Fruit fly (Drosophila melanogaster) whole organism, embryonic: ENCODE measurements around the gene CG43850.

Experiments
- CG10462 ChIP-seq: fragments of 200-800 bp; sonication (Bioruptor generic); optimal IDR thresholded peaks from 2 replicates; lab custom pipeline; 2016; ENCODE audit warnings: missing biosample characterization, missing genetic modification characterization
- CG12299 ChIP-seq: fragments of 200-800 bp; sonication (Bioruptor generic); optimal IDR thresholded peaks from 2 replicates; lab custom pipeline; 2018; ENCODE audit warnings: missing biosample characterization, mild to moderate bottlenecking, missing genetic modification characterization
- CG13296 ChIP-seq: fragments of 200-800 bp; sonication (Bioruptor generic); optimal IDR thresholded peaks from 3 replicates; lab custom pipeline; 2018; ENCODE audit warnings: missing biosample characterization, mild to moderate bottlenecking, missing genetic modification characterization
- CG13894 ChIP-seq: fragments of 200-800 bp; sonication (Bioruptor generic); optimal IDR thresholded peaks from 3 replicates; lab custom pipeline; 2018; ENCODE audit warnings: missing biosample characterization, mild to moderate bottlenecking, missing genetic modification characterization, moderate library complexity
- CG14710 ChIP-seq: fragments of 200-800 bp; sonication (Bioruptor generic); optimal IDR thresholded peaks from 3 replicates; lab custom pipeline; 2019; ENCODE audit warnings: missing biosample characterization, mild to moderate bottlenecking, missing genetic modification characterization, moderate library complexity
- CG15269 ChIP-seq: fragments of 200-800 bp; sonication (Bioruptor generic); optimal IDR thresholded peaks from 2 replicates; lab custom pipeline; 2018; ENCODE audit warnings: missing biosample characterization, mild to moderate bottlenecking, missing genetic modification characterization, moderate library complexity
- CG15601 ChIP-seq: fragments of 200-800 bp; sonication (Bioruptor generic); optimal IDR thresholded peaks from 3 replicates; lab custom pipeline; 2019; ENCODE audit warnings: missing biosample characterization, mild to moderate bottlenecking, missing genetic modification characterization, moderate library complexity
- CG17328 ChIP-seq: fragments of 200-800 bp; sonication (Bioruptor generic); IDR thresholded peaks from 2 replicates; pipeline ENCODE4 v1.3.6; 2022; ENCODE audit warnings: missing biosample characterization, missing genetic modification characterization
- CG17612 ChIP-seq: fragments of 200-800 bp; sonication (Bioruptor generic); IDR thresholded peaks from 2 replicates; pipeline ENCODE4 v1.3.6; 2022; ENCODE audit warnings: missing biosample characterization, missing genetic modification characterization
- CG17802 ChIP-seq: fragments of 200-800 bp; sonication (Bioruptor generic); optimal IDR thresholded peaks from 2 replicates; lab custom pipeline; 2018; ENCODE audit warnings: missing biosample characterization, mild to moderate bottlenecking, missing genetic modification characterization, moderate library complexity
- CG1832 ChIP-seq: fragments of 200-800 bp; sonication (Bioruptor generic); optimal IDR thresholded peaks from 2 replicates; lab custom pipeline; 2017; ENCODE audit warnings: missing biosample characterization, mild to moderate bottlenecking, missing genetic modification characterization, inconsistent platforms
- CG2875 ChIP-seq: fragments of 200-800 bp; sonication (Bioruptor generic); optimal IDR thresholded peaks from 2 replicates; lab custom pipeline; 2017; ENCODE audit warnings: missing biosample characterization, mild to moderate bottlenecking, missing genetic modification characterization, missing genetic modification reagents
- CG30403 ChIP-seq: fragments of 200-800 bp; sonication (Bioruptor generic); optimal IDR thresholded peaks from 3 replicates; lab custom pipeline; 2016; ENCODE audit warnings: missing biosample characterization, missing genetic modification characterization
- CG3281 ChIP-seq: fragments of 200-800 bp; sonication (Bioruptor generic); optimal IDR thresholded peaks from 3 replicates; lab custom pipeline; 2017; ENCODE audit warnings: missing biosample characterization, mild to moderate bottlenecking, missing genetic modification characterization
- CG43689 ChIP-seq: fragments of 200-800 bp; sonication (Bioruptor generic); IDR thresholded peaks from 2 replicates; pipeline ENCODE4 v1.3.6; 2022; ENCODE audit warnings: missing biosample characterization, missing genetic modification characterization
- CG6175 ChIP-seq: fragments of 200-800 bp; sonication (Bioruptor generic); IDR thresholded peaks from 3 replicates; pipeline ENCODE4 v1.3.6; 2022; ENCODE audit warnings: missing biosample characterization, missing genetic modification characterization
- CG6654 ChIP-seq: fragments of 200-800 bp; sonication (Bioruptor generic); optimal IDR thresholded peaks from 2 replicates; lab custom pipeline; 2017; ENCODE audit warnings: missing biosample characterization, mild to moderate bottlenecking, missing genetic modification characterization
- CG7556 ChIP-seq: fragments of 200-800 bp; sonication (Bioruptor generic); optimal IDR thresholded peaks from 2 replicates; lab custom pipeline; 2017; ENCODE audit warnings: missing biosample characterization, mild to moderate bottlenecking, missing genetic modification characterization
- CG8478 ChIP-seq: fragments of >200 bp; optimal IDR thresholded peaks from 2 replicates; lab custom pipeline; 2018
- CG8924 ChIP-seq: fragments of 200-800 bp; optimal IDR thresholded peaks from 3 replicates; lab custom pipeline; 2019; ENCODE audit warnings: missing biosample characterization, mild to moderate bottlenecking, missing genetic modification characterization, moderate library complexity
- CG9876 ChIP-seq: fragments of 200-800 bp; sonication (Bioruptor generic); optimal IDR thresholded peaks from 2 replicates; lab custom pipeline; 2016; ENCODE audit warnings: missing biosample characterization, missing genetic modification characterization
- Dip3 ChIP-seq: fragments of 200-800 bp; sonication (Bioruptor generic); optimal IDR thresholded peaks from 3 replicates; lab custom pipeline; 2016; ENCODE audit warnings: missing biosample characterization, missing genetic modification characterization
- E2f1 ChIP-seq: fragments of 200-800 bp; sonication (Bioruptor generic); IDR thresholded peaks from 2 replicates; pipeline ENCODE4 v1.3.6; 2022; ENCODE audit warnings: missing biosample characterization, missing genetic modification characterization
- ERR ChIP-seq: fragments of 200-800 bp; sonication (Bioruptor generic); optimal IDR thresholded peaks from 2 replicates; lab custom pipeline; 2016; ENCODE audit warnings: missing biosample characterization, missing genetic modification characterization
- MBD-R2 ChIP-seq: fragments of 200-800 bp; sonication (Bioruptor generic); IDR thresholded peaks from 2 replicates; pipeline ENCODE4 v1.3.6; 2022; ENCODE audit warnings: missing biosample characterization, missing genetic modification characterization
- Nf-YC ChIP-seq: fragments of 200-800 bp; optimal IDR thresholded peaks from 3 replicates; lab custom pipeline; 2019; ENCODE audit warnings: missing biosample characterization, mild to moderate bottlenecking, missing genetic modification characterization, moderate library complexity
- Oaz ChIP-seq: fragments of 200-800 bp; sonication (Bioruptor generic); IDR thresholded peaks from 2 replicates; pipeline ENCODE4 v1.3.6; 2022; ENCODE audit warnings: missing biosample characterization, missing genetic modification characterization
- Sin3A ChIP-seq: fragments of >200 bp; optimal IDR thresholded peaks from 2 replicates; lab custom pipeline; 2018
- Sry-β ChIP-seq: fragments of 200-800 bp; sonication (Bioruptor generic); optimal IDR thresholded peaks from 2 replicates; lab custom pipeline; 2018; ENCODE audit warnings: missing biosample characterization, mild to moderate bottlenecking, missing genetic modification characterization, moderate library complexity
- Stat92E ChIP-seq, 3 experiments: fragments of >200 bp in 2 of 3; fragments of 200-800 bp in 1 of 3; sonication (Bioruptor generic) in 1 of 3; optimal IDR thresholded peaks; 2 replicates each; lab custom pipeline; 2017 to 2019; ENCODE audit warnings: missing biosample characterization in 3 of 3, missing genetic modification characterization in 3 of 3, mild to moderate bottlenecking in 1 of 3, moderate library complexity in 1 of 3
- Taf1 ChIP-seq: fragments of 200-800 bp; sonication (Bioruptor generic); IDR thresholded peaks from 2 replicates; pipeline ENCODE4 v1.3.6; 2022; ENCODE audit warnings: missing biosample characterization, missing genetic modification characterization
- bowl ChIP-seq: fragments of 200-800 bp; sonication (Bioruptor generic); IDR thresholded peaks from 2 replicates; pipeline ENCODE4 v1.3.6; 2022; ENCODE audit warnings: missing biosample characterization, missing genetic modification characterization
- cato ChIP-seq: fragments of 200-800 bp; sonication (Bioruptor generic); optimal IDR thresholded peaks from 2 replicates; lab custom pipeline; 2016; ENCODE audit warnings: missing biosample characterization, missing genetic modification characterization, borderline replicate concordance
- crp ChIP-seq, 2 experiments: fragments of 200-800 bp; sonication (Bioruptor generic); optimal IDR thresholded peaks; 2 replicates in 1 of 2; 3 replicates in 1 of 2; lab custom pipeline; 2017; ENCODE audit warnings: missing biosample characterization in 2 of 2, missing genetic modification characterization in 2 of 2, mild to moderate bottlenecking in 1 of 2, moderate library complexity in 1 of 2
- dimm ChIP-seq: fragments of 200-800 bp; sonication (Bioruptor generic); IDR thresholded peaks from 2 replicates; pipeline ENCODE4 v1.3.6; 2022; ENCODE audit warnings: missing biosample characterization, missing genetic modification characterization
- ems ChIP-seq: fragments of 200-800 bp; sonication (Bioruptor generic); optimal IDR thresholded peaks from 3 replicates; lab custom pipeline; 2016; ENCODE audit warnings: missing biosample characterization, missing genetic modification characterization
- fu2 ChIP-seq: fragments of 200-800 bp; sonication (Bioruptor generic); optimal IDR thresholded peaks from 2 replicates; lab custom pipeline; 2016; ENCODE audit warnings: missing biosample characterization, missing genetic modification characterization
- gsb ChIP-seq: fragments of 200-800 bp; sonication (Bioruptor generic); IDR thresholded peaks from 2 replicates; pipeline ENCODE4 v1.3.6; 2022; ENCODE audit warnings: missing biosample characterization, missing genetic modification characterization
- ind ChIP-seq: fragments of 200-800 bp; sonication (Bioruptor generic); optimal IDR thresholded peaks from 3 replicates; lab custom pipeline; 2016; ENCODE audit warnings: missing biosample characterization, missing genetic modification characterization
- lbe ChIP-seq: fragments of 200-800 bp; sonication (Bioruptor generic); optimal IDR thresholded peaks from 2 replicates; lab custom pipeline; 2016; ENCODE audit warnings: missing biosample characterization, mild to moderate bottlenecking, missing genetic modification characterization
- nerfin-2 ChIP-seq: fragments of 200-800 bp; sonication (Bioruptor generic); IDR thresholded peaks from 2 replicates; pipeline ENCODE4 v1.3.6; 2022; ENCODE audit warnings: missing biosample characterization, missing genetic modification characterization; ENCODE audit not compliant: partially characterized antibody
- nmo ChIP-seq: fragments of 200-800 bp; sonication (Bioruptor generic); optimal IDR thresholded peaks from 2 replicates; lab custom pipeline; 2018; ENCODE audit warnings: missing biosample characterization, mild to moderate bottlenecking, missing genetic modification characterization, moderate library complexity
- org-1 ChIP-seq: fragments of 200-800 bp; sonication (Bioruptor generic); optimal IDR thresholded peaks from 2 replicates; lab custom pipeline; 2017; ENCODE audit warnings: missing biosample characterization, missing genetic modification characterization
- otp ChIP-seq: fragments of 200-800 bp; sonication (Bioruptor generic); IDR thresholded peaks from 3 replicates; pipeline ENCODE4, ENCODE4 v1.3.6; 2022; ENCODE audit warnings: missing biosample characterization, missing genetic modification characterization
- pfk ChIP-seq: fragments of 200-800 bp; sonication (Bioruptor generic); optimal IDR thresholded peaks from 2 replicates; lab custom pipeline; 2018; ENCODE audit warnings: missing biosample characterization, mild to moderate bottlenecking, missing genetic modification characterization, moderate library complexity
- pzg ChIP-seq: fragments of 200-800 bp; sonication (Bioruptor generic); optimal IDR thresholded peaks from 3 replicates; lab custom pipeline; 2018; ENCODE audit warnings: missing biosample characterization, mild to moderate bottlenecking, missing genetic modification characterization, moderate library complexity
- sens-2 ChIP-seq: fragments of 200-800 bp; sonication (Bioruptor generic); IDR thresholded peaks from 2 replicates; pipeline ENCODE4 v1.3.6; 2022; ENCODE audit warnings: missing biosample characterization, missing genetic modification characterization
- sr ChIP-seq: fragments of 200-800 bp; sonication (Bioruptor generic); IDR thresholded peaks from 3 replicates; pipeline ENCODE4 v1.3.6; 2022; ENCODE audit warnings: missing biosample characterization, missing genetic modification characterization
- trh ChIP-seq: fragments of 200-800 bp; sonication (Bioruptor generic); optimal IDR thresholded peaks from 2 replicates; lab custom pipeline; 2016; ENCODE audit warnings: missing biosample characterization, missing genetic modification characterization

CG43850 gene

DNA sequence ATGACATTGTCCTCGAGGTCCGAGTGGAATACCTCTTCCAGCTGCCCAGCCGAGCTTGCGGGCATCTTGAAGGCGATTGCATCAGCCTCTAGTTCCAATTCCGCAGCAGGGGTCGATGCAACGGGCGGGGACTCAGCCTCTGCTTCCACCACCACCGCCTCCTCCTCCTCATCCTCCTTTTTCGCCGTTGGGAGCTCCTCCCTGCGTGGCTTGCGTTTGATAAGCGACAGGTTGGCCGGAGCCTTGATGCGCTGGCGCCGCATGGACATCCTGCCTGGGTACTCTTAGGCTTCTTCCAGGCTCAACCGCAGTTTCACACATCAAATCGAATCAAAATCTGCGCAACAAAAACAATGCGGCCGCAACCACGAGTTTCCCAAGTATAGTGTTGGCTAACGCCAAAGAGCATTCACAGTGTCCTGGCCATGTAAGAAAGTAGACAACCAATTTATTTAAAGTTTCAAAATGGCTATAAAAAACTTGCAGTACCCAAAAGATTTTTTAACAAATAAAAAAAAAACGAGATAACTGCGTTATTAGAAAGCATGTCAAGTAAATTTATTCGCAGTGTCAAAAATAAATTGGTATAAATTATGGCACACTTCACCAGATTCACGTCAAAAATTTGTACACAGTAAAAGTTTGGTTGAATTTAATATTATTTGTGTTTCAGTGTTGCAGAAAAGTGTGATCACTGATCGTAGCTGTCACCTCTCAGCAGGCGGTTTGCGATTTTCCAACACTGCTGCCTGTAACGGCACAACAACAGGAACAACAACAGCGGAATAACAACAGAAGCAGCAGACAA, 41.6 kb upstream of the CG43850 start, which contains the start of the genes Bdp1 and CG6565 (continued):
- TF ChIP-seq Taf1 (GFP tag; lab: Robert Waterston, UW) = peak; percentile 90
- peak; percentile 98 for TF ChIP-seq ems
- TF ChIP-seq dimm (GFP tag; lab: Robert Waterston, UW) = peak; percentile 82
- TF ChIP-seq CG43689 (GFP tag; lab: Robert Waterston, UW) = peak; percentile 79
- TF ChIP-seq CG30403 = peak; percentile 99
- TF ChIP-seq nmo = peak; percentile 99
- peak; percentile 84 for TF ChIP-seq Nf-YC
- peak; percentile 82 for TF ChIP-seq sens-2
- TF ChIP-seq CG17612 (GFP tag; lab: Robert Waterston, UW) = peak; percentile 88
- peak; percentile 68; the same call in 1 of the 2 replicates for TF ChIP-seq bowl (GFP tag; lab: Robert Waterston, UW)
- peak; percentile 95 for TF ChIP-seq CG8924 (tag; lab: Kevin White, UChicago)
- TF ChIP-seq CG17802 (tag; lab: Kevin White, UChicago) = peak; percentile 87
- peak; percentile 86 for TF ChIP-seq Oaz
- TF ChIP-seq E2f1 = peak; percentile 94
- TF ChIP-seq Stat92E (GFP tag; optimal IDR thresholded peaks at IDR 0.05; lab: Kevin White, UChicago) = peak in 1 of 3 experiments; percentile 55
- TF ChIP-seq ERR (GFP tag; lab: Kevin White, UChicago) = peak; percentile 95
- TF ChIP-seq CG15601 (tag; lab: Kevin White, UChicago) = peak; percentile 93
- peak; percentile 93 for TF ChIP-seq CG2875 (GFP tag; lab: Kevin White, UChicago)
- no peak for TF ChIP-seq nerfin-2 (GFP tag; lab: Robert Waterston, UW)
- TF ChIP-seq Sry-β (GFP tag; lab: Kevin White, UChicago) = peak; percentile 88
- TF ChIP-seq CG14710 (tag; lab: Kevin White, UChicago) = peak; percentile 98
- TF ChIP-seq pfk = peak; percentile 44
- peak; percentile 99 for TF ChIP-seq fu2 (GFP tag; lab: Kevin White, UChicago)
- peak; percentile 96 for TF ChIP-seq CG15269
- TF ChIP-seq CG6175 (GFP tag; lab: Robert Waterston, UW) = peak; percentile 91
- TF ChIP-seq CG7556 (GFP tag; lab: Kevin White, UChicago) = peak; percentile 98
- peak; percentile 67; the same call in 1 of the 3 replicates for TF ChIP-seq sr (GFP tag; lab: Robert Waterston, UW)
- peak; percentile 96 for TF ChIP-seq trh (GFP tag; lab: Kevin White, UChicago)
- TF ChIP-seq CG8478 (lab: Kevin White, UChicago) = no peak
- TF ChIP-seq CG3281 (GFP tag; lab: Kevin White, UChicago) = peak; percentile 96
- peak; percentile 87 for TF ChIP-seq MBD-R2 (GFP tag; lab: Robert Waterston, UW)
- TF ChIP-seq Dip3 (GFP tag; lab: Kevin White, UChicago) = peak; percentile 99
- peak; percentile 98 for TF ChIP-seq ind
- TF ChIP-seq Sin3A (lab: Kevin White, UChicago) = peak; percentile 91
- peak; percentile 98 for TF ChIP-seq cato (GFP tag; lab: Kevin White, UChicago)
- TF ChIP-seq crp (GFP tag; optimal IDR thresholded peaks at IDR 0.05; lab: Kevin White, UChicago) = peak; percentile 8 to 76
- peak; percentile 89 for TF ChIP-seq gsb (GFP tag; lab: Robert Waterston, UW)
- no peak for TF ChIP-seq CG1832 (GFP tag; lab: Kevin White, UChicago)
- peak; percentile 80 for TF ChIP-seq otp (GFP tag; lab: Robert Waterston, UW)
- peak; percentile 97 for TF ChIP-seq CG9876 (GFP tag; lab: Kevin White, UChicago)
- TF ChIP-seq CG12299 (tag; lab: Kevin White, UChicago) = peak; percentile 92
- peak; percentile 95 for TF ChIP-seq CG13296 (GFP tag; lab: Kevin White, UChicago)
- TF ChIP-seq CG17328 = peak; percentile 90
- TF ChIP-seq pzg = peak; percentile 49
- peak; percentile 96 for TF ChIP-seq org-1 (GFP tag; lab: Kevin White, UChicago)
- peak; percentile 94 for TF ChIP-seq CG13894 (tag; lab: Kevin White, UChicago)
- TF ChIP-seq lbe (GFP tag; lab: Kevin White, UChicago) = peak; percentile 91
- TF ChIP-seq CG6654 (GFP tag; lab: Kevin White, UChicago) = peak; percentile 90
- peak; percentile 98 for TF ChIP-seq CG10462 (GFP tag; lab: Kevin White, UChicago)
